Worm (Caenorhabditis elegans) whole organism, young adult: Measurements from ENCODE around the gene coq-8.

Source experiments
- B0019.2 ChIP-seq: fragments of 200-800 bp; sonication (Bioruptor generic); conservative IDR thresholded peaks from 2 replicates; pipeline ENCODE4 v1.3.6; 2022; ENCODE audit warnings: missing genetic modification reagents, missing genetic modification characterization, missing compliant biosample characterization
- B0035.1 ChIP-seq: sonication (generic microtip); optimal IDR thresholded peaks from 2 replicates; lab custom pipeline; 2016; ENCODE audit warnings: missing genetic modification characterization, mild to moderate bottlenecking, missing compliant biosample characterization, missing genotype, missing genetic modification reagents
- C06A6.2 ChIP-seq: fragments of 200-800 bp; sonication (Bioruptor generic); conservative IDR thresholded peaks from 2 replicates; pipeline ENCODE4 v1.3.6; 2022; ENCODE audit warnings: missing genetic modification characterization, missing compliant biosample characterization
- C17E4.6 ChIP-seq: fragments of 200-800 bp; sonication (Bioruptor generic); IDR thresholded peaks from 2 replicates; pipeline ENCODE4 v1.3.6; 2022; ENCODE audit warnings: missing genetic modification reagents, missing genetic modification characterization, missing compliant biosample characterization
- D2030.7 ChIP-seq: fragments of 200-800 bp; sonication (Bioruptor generic); IDR thresholded peaks from 2 replicates; pipeline ENCODE4 v1.3.6; 2022; ENCODE audit warnings: missing genetic modification reagents, missing genetic modification characterization, missing compliant biosample characterization
- F22D6.2 ChIP-seq: sonication (generic microtip); optimal IDR thresholded peaks from 2 replicates; lab custom pipeline; 2016; ENCODE audit warnings: mild to moderate bottlenecking, missing genetic modification characterization, missing compliant biosample characterization
- F49E8.2 ChIP-seq: sonication (generic microtip); optimal IDR thresholded peaks from 3 replicates; lab custom pipeline; 2017; ENCODE audit warnings: missing genetic modification characterization, mild to moderate bottlenecking, missing compliant biosample characterization, antibody characterized with exemption, moderate library complexity; ENCODE audit not compliant: insufficient read depth
- K11D2.4 ChIP-seq: fragments of 200-800 bp; sonication (Bioruptor generic); IDR thresholded peaks from 2 replicates; pipeline ENCODE4 v1.3.6; 2022; ENCODE audit warnings: missing genetic modification reagents, missing genetic modification characterization, missing compliant biosample characterization
- K12H6.12 ChIP-seq: fragments of 200-800 bp; sonication (Bioruptor generic); optimal IDR thresholded peaks from 2 replicates; lab custom pipeline; 2018; ENCODE audit warnings: mild to moderate bottlenecking, missing genetic modification characterization, missing compliant biosample characterization
- T07F8.4 ChIP-seq: sonication (generic microtip); optimal IDR thresholded peaks from 2 replicates; lab custom pipeline; 2016; ENCODE audit warnings: mild to moderate bottlenecking, missing genetic modification characterization, moderate library complexity, missing compliant biosample characterization
- Y53F4B.3 ChIP-seq: fragments of 200-800 bp; sonication (Bioruptor generic); IDR thresholded peaks from 2 replicates; pipeline ENCODE4 v1.3.6; 2022; ENCODE audit warnings: missing genetic modification reagents, missing genetic modification characterization, missing compliant biosample characterization
- Y53G8AR.9 ChIP-seq: fragments of 200-800 bp; sonication (Bioruptor generic); conservative IDR thresholded peaks from 2 replicates; pipeline ENCODE4 v1.3.6; 2022; ENCODE audit warnings: missing genetic modification reagents, missing genetic modification characterization, missing compliant biosample characterization
- Y67H2A.10 ChIP-seq: fragments of 200-800 bp; sonication (Bioruptor generic); conservative IDR thresholded peaks from 2 replicates; pipeline ENCODE4 v1.3.6; 2022; ENCODE audit warnings: missing genetic modification reagents, missing genetic modification characterization, missing compliant biosample characterization
- Y79H2A.3 ChIP-seq: fragments of 200-800 bp; sonication (Bioruptor generic); conservative IDR thresholded peaks from 2 replicates; pipeline ENCODE4 v1.3.6; 2022; ENCODE audit warnings: missing genetic modification reagents, missing genetic modification characterization, missing compliant biosample characterization
- Y95B8A.8 ChIP-seq: fragments of 200-800 bp; sonication (Bioruptor generic); IDR thresholded peaks from 2 replicates; pipeline ENCODE4 v1.3.6; 2022; ENCODE audit warnings: missing genetic modification reagents, missing genetic modification characterization, missing compliant biosample characterization
- aptf-2 ChIP-seq: fragments of 200-800 bp; sonication (Bioruptor generic); conservative IDR thresholded peaks from 2 replicates; pipeline ENCODE4 v1.3.6; 2022; ENCODE audit warnings: missing genetic modification reagents, missing genetic modification characterization, missing compliant biosample characterization
- athp-1 ChIP-seq: sonication (generic microtip); optimal IDR thresholded peaks from 2 replicates; lab custom pipeline; 2017; ENCODE audit warnings: mild to moderate bottlenecking, missing genetic modification characterization, missing compliant biosample characterization
- cebp-1 ChIP-seq, 2 experiments: fragments of 200-800 bp in 1 of 2; sonication (Bioruptor generic) in 1 of 2; sonication (generic microtip) in 1 of 2; IDR thresholded peaks in 1 of 2; optimal IDR thresholded peaks in 1 of 2; 2 replicates each; pipeline versions ENCODE4 v1.3.6 to Lab custom; 2017 to 2022; ENCODE audit warnings: missing compliant biosample characterization in 2 of 2, missing genetic modification characterization in 2 of 2, mild to moderate bottlenecking in 1 of 2, missing genetic modification reagents in 1 of 2, moderate library complexity in 1 of 2
- cebp-2 ChIP-seq: fragments of 200-800 bp; sonication (Bioruptor generic); IDR thresholded peaks from 2 replicates; pipeline ENCODE4 v1.3.6; 2022; ENCODE audit warnings: missing genetic modification characterization, missing compliant biosample characterization
- ceh-40 ChIP-seq: fragments of 200-800 bp; sonication (Bioruptor generic); IDR thresholded peaks from 2 replicates; pipeline ENCODE4 v1.3.6; 2022; ENCODE audit warnings: missing genetic modification characterization, missing compliant biosample characterization
- ceh-79 ChIP-seq: sonication (generic microtip); optimal IDR thresholded peaks from 2 replicates; lab custom pipeline; 2017; ENCODE audit warnings: mild to moderate bottlenecking, missing genetic modification characterization, missing compliant biosample characterization
- egl-44 ChIP-seq: fragments of 200-800 bp; sonication (Bioruptor generic); IDR thresholded peaks from 2 replicates; pipeline ENCODE4 v1.3.6; 2022; ENCODE audit warnings: missing genetic modification reagents, missing genetic modification characterization, missing compliant biosample characterization
- him-1 ChIP-seq: sonication (generic microtip); optimal IDR thresholded peaks from 2 replicates; lab custom pipeline; 2016; ENCODE audit warnings: missing genotype, missing genetic modification reagents, missing genetic modification characterization, missing compliant biosample characterization
- hlh-26 ChIP-seq: fragments of 200-800 bp; sonication (Bioruptor generic); conservative IDR thresholded peaks from 2 replicates; pipeline ENCODE4 v1.3.6; 2022; ENCODE audit warnings: missing genetic modification reagents, missing genetic modification characterization, missing compliant biosample characterization
- lag-1 ChIP-seq: fragments of 200-800 bp; sonication (Bioruptor generic); IDR thresholded peaks from 2 replicates; pipeline ENCODE4 v1.3.6; 2022; ENCODE audit warnings: missing genetic modification reagents, missing genetic modification characterization, missing compliant biosample characterization
- let-526 ChIP-seq: fragments of 200-800 bp; sonication (Bioruptor generic); IDR thresholded peaks from 2 replicates; pipeline ENCODE4 v1.3.6; 2022; ENCODE audit warnings: missing genetic modification reagents, missing genetic modification characterization, missing compliant biosample characterization
- lin-40 ChIP-seq: sonication (generic microtip); optimal IDR thresholded peaks from 2 replicates; lab custom pipeline; 2016; ENCODE audit warnings: missing genetic modification characterization, mild to moderate bottlenecking, missing compliant biosample characterization, missing genotype, missing genetic modification reagents
- mes-4 ChIP-seq: sonication (generic microtip); optimal IDR thresholded peaks from 2 replicates; lab custom pipeline; 2016; ENCODE audit warnings: missing genotype, missing genetic modification characterization, missing compliant biosample characterization
- mxl-1 ChIP-seq: sonication (generic microtip); optimal IDR thresholded peaks from 2 replicates; lab custom pipeline; 2016; ENCODE audit warnings: missing genetic modification characterization, missing compliant biosample characterization
- nfya-1 ChIP-seq: sonication (generic microtip); optimal IDR thresholded peaks from 2 replicates; lab custom pipeline; 2017; ENCODE audit warnings: antibody characterized with exemption, missing compliant biosample characterization, missing genetic modification characterization, borderline replicate concordance; ENCODE audit not compliant: insufficient read depth
- nfyb-1 ChIP-seq: fragments of 200-800 bp; sonication (Bioruptor generic); IDR thresholded peaks from 2 replicates; pipeline ENCODE4 v1.3.6; 2022; ENCODE audit warnings: missing genetic modification reagents, missing genetic modification characterization, missing compliant biosample characterization
- nhr-120 ChIP-seq: fragments of 200-800 bp; sonication (Bioruptor generic); IDR thresholded peaks from 2 replicates; pipeline ENCODE4 v1.3.6; 2022; ENCODE audit warnings: missing genetic modification characterization, missing compliant biosample characterization
- nhr-27 ChIP-seq: fragments of 200-800 bp; sonication (Bioruptor generic); optimal IDR thresholded peaks from 2 replicates; lab custom pipeline; 2018; ENCODE audit warnings: mild to moderate bottlenecking, missing genetic modification characterization, moderate library complexity, missing compliant biosample characterization
- pbrm-1 ChIP-seq: fragments of 200-800 bp; sonication (Bioruptor generic); IDR thresholded peaks from 2 replicates; pipeline ENCODE4 v1.3.6; 2022; ENCODE audit warnings: missing genetic modification reagents, missing genetic modification characterization, missing compliant biosample characterization
- rcor-1 ChIP-seq: fragments of 200-800 bp; sonication (Bioruptor generic); IDR thresholded peaks from 2 replicates; pipeline ENCODE4 v1.3.6; 2022; ENCODE audit warnings: missing genetic modification reagents, missing genetic modification characterization, missing compliant biosample characterization
- sea-2 ChIP-seq: fragments of 200-800 bp; sonication (Bioruptor generic); IDR thresholded peaks from 2 replicates; pipeline ENCODE4 v1.3.6; 2022; ENCODE audit warnings: missing genetic modification characterization, missing compliant biosample characterization
- snpc-1.3 ChIP-seq: sonication (generic microtip); optimal IDR thresholded peaks from 2 replicates; lab custom pipeline; 2017; ENCODE audit warnings: missing genetic modification characterization, mild to moderate bottlenecking, missing compliant biosample characterization, antibody characterized with exemption, moderate library complexity, missing genotype, missing genetic modification reagents; ENCODE audit not compliant: insufficient read depth
- snpc-3.4 ChIP-seq: sonication (generic microtip); optimal IDR thresholded peaks from 2 replicates; lab custom pipeline; 2017; ENCODE audit warnings: missing genetic modification characterization, mild to moderate bottlenecking, missing compliant biosample characterization, antibody characterized with exemption, moderate library complexity, missing genotype, missing genetic modification reagents
- tbx-9 ChIP-seq: sonication (generic microtip); optimal IDR thresholded peaks from 2 replicates; lab custom pipeline; 2016; ENCODE audit warnings: borderline replicate concordance, missing genetic modification characterization, inconsistent platforms, missing compliant biosample characterization
- tlf-1 ChIP-seq: fragments of 200-800 bp; sonication (Bioruptor generic); optimal IDR thresholded peaks from 2 replicates; lab custom pipeline; 2018; ENCODE audit warnings: mild to moderate bottlenecking, missing genetic modification characterization, missing compliant biosample characterization
- zim-3 ChIP-seq: sonication (generic microtip); optimal IDR thresholded peaks from 2 replicates; lab custom pipeline; 2017; ENCODE audit warnings: mild to moderate bottlenecking, missing genetic modification characterization, moderate library complexity, missing compliant biosample characterization
- ztf-22 ChIP-seq: fragments of 200-800 bp; sonication (Bioruptor generic); optimal IDR thresholded peaks from 2 replicates; lab custom pipeline; 2018; ENCODE audit warnings: mild to moderate bottlenecking, missing genetic modification characterization, moderate library complexity, missing compliant biosample characterization
- ztf-25 ChIP-seq: fragments of 200-800 bp; sonication (Bioruptor generic); IDR thresholded peaks from 2 replicates; pipeline ENCODE4 v1.3.6; 2022; ENCODE audit warnings: missing genetic modification reagents, missing genetic modification characterization, missing compliant biosample characterization
- ztf-28 ChIP-seq: fragments of 200-800 bp; sonication (Bioruptor generic); IDR thresholded peaks from 2 replicates; pipeline ENCODE4 v1.3.6; 2022; ENCODE audit warnings: missing genetic modification reagents, missing genetic modification characterization, missing compliant biosample characterization
- ztf-6 ChIP-seq: fragments of 200-800 bp; sonication (Bioruptor generic); IDR thresholded peaks from 2 replicates; pipeline ENCODE4 v1.3.6; 2022; ENCODE audit warnings: missing genetic modification reagents, missing genetic modification characterization, missing compliant biosample characterization

Gene coq-8

ce11 chrIII:4899035-4899578, 35.9 kb downstream of the coq-8 start, which contains the start of gene nhl-2:
Gene nhl-2, minus strand, starts transcription at chrIII:4899085.
- TF ChIP-seq ztf-6 (no peak), ztf-25 (GFP tag; lab: Robert Waterston, UW) (no peak), egl-44 (no peak), zim-3 (no peak), tlf-1 (GFP tag; lab: Kevin White, UChicago) (no peak), ceh-40 (GFP tag; lab: Robert Waterston, UW) (no peak)

- TF ChIP-seq tbx-9 = no peak
- TF ChIP-seq snpc-3.4 (tag; lab: Kevin White, UChicago) = no peak
- TF ChIP-seq lag-1 (GFP tag; lab: Robert Waterston, UW) = peak; percentile 86; the same call in 1 of the 2 replicates
- TF ChIP-seq nfya-1 = no peak
- peak; percentile 73; the same call in 1 of the 2 replicates for TF ChIP-seq aptf-2
- no peak for TF ChIP-seq Y53F4B.3 (GFP tag; lab: Robert Waterston, UW)
- TF ChIP-seq ztf-25 (GFP tag; lab: Robert Waterston, UW) = 0 out of 2 replicates have a peak, but pooled peaks have one; percentile 70
- TF ChIP-seq B0035.1 (tag; lab: Kevin White, UChicago) = peak; percentile 93
- peak; percentile 87 for TF ChIP-seq C17E4.6
- peak; percentile 41 for TF ChIP-seq D2030.7 (GFP tag; lab: Robert Waterston, UW)
- TF ChIP-seq snpc-1.3 (tag; lab: Kevin White, UChicago) = no peak
- peak; percentile 99 for TF ChIP-seq ztf-22 (GFP tag; lab: Kevin White, UChicago)
- TF ChIP-seq C06A6.2 = peak; percentile 100
- peak; percentile 71 for TF ChIP-seq B0019.2 (GFP tag; lab: Robert Waterston, UW)
- peak; percentile 58 for TF ChIP-seq mxl-1
- peak; percentile 97 for TF ChIP-seq pbrm-1 (GFP tag; lab: Robert Waterston, UW)
- peak; percentile 99 for TF ChIP-seq nfyb-1 (GFP tag; lab: Robert Waterston, UW)
- TF ChIP-seq Y95B8A.8 (GFP tag; lab: Robert Waterston, UW) = peak; percentile 96
- peak; percentile 96 for TF ChIP-seq rcor-1
- TF ChIP-seq T07F8.4 (tag; lab: Kevin White, UChicago) = peak; percentile 38
- peak; percentile 86 for TF ChIP-seq ztf-28 (GFP tag; lab: Robert Waterston, UW)
- TF ChIP-seq cebp-1 (GFP tag; IDR thresholded peaks at IDR 0.05; lab: Robert Waterston, UW) = peak; percentile 87
- peak; percentile 98 for TF ChIP-seq cebp-1 (tag; optimal IDR thresholded peaks at IDR 0.05; lab: Kevin White, UChicago)
- peak; percentile 100 for TF ChIP-seq K12H6.12 (tag; lab: Kevin White, UChicago)
- peak; percentile 99 for TF ChIP-seq let-526 (GFP tag; lab: Robert Waterston, UW)
- peak; percentile 6 for TF ChIP-seq F49E8.2 (tag; lab: Kevin White, UChicago)
- TF ChIP-seq nhr-27 = peak; percentile 80
- TF ChIP-seq Y67H2A.10 (GFP tag; lab: Robert Waterston, UW) = peak; percentile 89
- TF ChIP-seq cebp-2 (GFP tag; lab: Robert Waterston, UW) = no peak
- peak; percentile 97 for TF ChIP-seq sea-2 (GFP tag; lab: Robert Waterston, UW)
- peak; percentile 76 for TF ChIP-seq Y79H2A.3 (GFP tag; lab: Robert Waterston, UW)
- peak; percentile 98 for TF ChIP-seq egl-44
- peak; percentile 93 for TF ChIP-seq F22D6.2 (tag; lab: Kevin White, UChicago)
- TF ChIP-seq mes-4 = no peak
- no peak for TF ChIP-seq nhr-120
- peak; percentile 96 for TF ChIP-seq Y53G8AR.9 (GFP tag; lab: Robert Waterston, UW)
- peak; percentile 98 for TF ChIP-seq K11D2.4 (GFP tag; lab: Robert Waterston, UW)
- peak; percentile 93 for TF ChIP-seq ceh-79 (tag; lab: Kevin White, UChicago)
- TF ChIP-seq him-1 (tag; lab: Kevin White, UChicago) = no peak
- TF ChIP-seq lin-40 (tag; lab: Kevin White, UChicago) = peak; percentile 99
- peak; percentile 98 for TF ChIP-seq tlf-1 (GFP tag; lab: Kevin White, UChicago)
- peak; percentile 96 for TF ChIP-seq athp-1 (tag; lab: Kevin White, UChicago)
- no peak for TF ChIP-seq hlh-26
These were observed 36.5 kb downstream of the coq-8 start for ce11 chrIII:4899728-4900127.
